Fruit fly (Drosophila melanogaster) whole organism, embryonic: ENCODE results near the gene CG15570.

Experiments
- ATbp ChIP-seq: fragments of 200-800 bp; sonication (Bioruptor generic); optimal IDR thresholded peaks from 2 replicates; lab custom pipeline; 2017; ENCODE audit warnings: missing biosample characterization, mild to moderate bottlenecking, missing genetic modification characterization, missing genetic modification reagents
- Antp ChIP-seq: fragments of 200-800 bp; sonication (Bioruptor generic); optimal IDR thresholded peaks from 3 replicates; lab custom pipeline; 2016; ENCODE audit warnings: missing biosample characterization, missing genetic modification characterization
- Asciz ChIP-seq: fragments of 200-800 bp; sonication (Bioruptor generic); optimal IDR thresholded peaks from 2 replicates; lab custom pipeline; 2017; ENCODE audit warnings: missing biosample characterization, mild to moderate bottlenecking, missing genetic modification characterization, missing genetic modification reagents
- Atf6 ChIP-seq: fragments of 200-800 bp; sonication (Bioruptor generic); IDR thresholded peaks from 2 replicates; pipeline ENCODE4 v1.3.6; 2022; ENCODE audit warnings: missing biosample characterization, missing genetic modification characterization
- Bgb ChIP-seq: fragments of 200-800 bp; sonication (Bioruptor generic); IDR thresholded peaks from 2 replicates; pipeline ENCODE4 v1.3.6; 2022; ENCODE audit warnings: missing biosample characterization, missing genetic modification characterization; ENCODE audit not compliant: partially characterized antibody
- BtbVII ChIP-seq: fragments of 200-800 bp; sonication (Bioruptor generic); optimal IDR thresholded peaks from 3 replicates; lab custom pipeline; 2017; ENCODE audit warnings: missing biosample characterization, mild to moderate bottlenecking, missing genetic modification characterization
- Bteb2 ChIP-seq: fragments of 200-800 bp; sonication (Bioruptor generic); optimal IDR thresholded peaks from 2 replicates; lab custom pipeline; 2016; ENCODE audit warnings: missing biosample characterization, missing genetic modification characterization
- CG1233 ChIP-seq: fragments of 200-800 bp; sonication (Bioruptor generic); optimal IDR thresholded peaks from 4 replicates; lab custom pipeline; 2018; ENCODE audit warnings: missing biosample characterization, mild to moderate bottlenecking, missing genetic modification characterization
- CG15269 ChIP-seq: fragments of 200-800 bp; sonication (Bioruptor generic); optimal IDR thresholded peaks from 2 replicates; lab custom pipeline; 2018; ENCODE audit warnings: missing biosample characterization, mild to moderate bottlenecking, missing genetic modification characterization, moderate library complexity
- CG30403 ChIP-seq: fragments of 200-800 bp; sonication (Bioruptor generic); optimal IDR thresholded peaks from 3 replicates; lab custom pipeline; 2016; ENCODE audit warnings: missing biosample characterization, missing genetic modification characterization
- CG4404 ChIP-seq: fragments of 200-800 bp; sonication (Bioruptor generic); IDR thresholded peaks from 2 replicates; pipeline ENCODE4 v1.3.6; 2022; ENCODE audit warnings: missing biosample characterization, missing genetic modification characterization
- CG6689 ChIP-seq: fragments of 200-800 bp; sonication (Bioruptor generic); IDR thresholded peaks from 2 replicates; pipeline ENCODE4 v1.3.6; 2022; ENCODE audit warnings: missing biosample characterization, missing genetic modification characterization
- CG8924 ChIP-seq: fragments of 200-800 bp; optimal IDR thresholded peaks from 3 replicates; lab custom pipeline; 2019; ENCODE audit warnings: missing biosample characterization, mild to moderate bottlenecking, missing genetic modification characterization, moderate library complexity
- CTCF ChIP-seq: fragments of 200-800 bp; sonication (Bioruptor generic); optimal IDR thresholded peaks from 2 replicates; lab custom pipeline; 2017; ENCODE audit warnings: missing biosample characterization, mild to moderate bottlenecking, missing genetic modification characterization, moderate library complexity
- CrebB ChIP-seq: fragments of 200-800 bp; sonication (Bioruptor generic); optimal IDR thresholded peaks from 3 replicates; lab custom pipeline; 2018; ENCODE audit warnings: missing biosample characterization, mild to moderate bottlenecking, missing genetic modification characterization
- D19A ChIP-seq: fragments of 200-800 bp; optimal IDR thresholded peaks from 3 replicates; lab custom pipeline; 2019; ENCODE audit warnings: missing biosample characterization, mild to moderate bottlenecking, missing genetic modification characterization, moderate library complexity
- Hr78 ChIP-seq, 2 experiments: fragments of 200-800 bp in 1 of 2; fragments of >200 bp in 1 of 2; sonication (Bioruptor generic) in 1 of 2; optimal IDR thresholded peaks; 2 replicates each; lab custom pipeline; 2017 to 2019; ENCODE audit warnings: missing biosample characterization in 2 of 2, missing genetic modification characterization in 2 of 2, mild to moderate bottlenecking in 1 of 2, moderate library complexity in 1 of 2
- Kr ChIP-seq: fragments of 200-800 bp; sonication (Bioruptor generic); optimal IDR thresholded peaks from 2 replicates; lab custom pipeline; 2017; ENCODE audit warnings: missing biosample characterization, mild to moderate bottlenecking, missing genetic modification characterization
- Meics ChIP-seq: fragments of 200-800 bp; sonication (Bioruptor generic); optimal IDR thresholded peaks from 2 replicates; lab custom pipeline; 2017; ENCODE audit warnings: missing biosample characterization, mild to moderate bottlenecking, missing genetic modification characterization
- NK7.1 ChIP-seq: fragments of 200-800 bp; sonication (Bioruptor generic); optimal IDR thresholded peaks from 3 replicates; lab custom pipeline; 2016; ENCODE audit warnings: missing biosample characterization, missing genetic modification characterization
- Oli ChIP-seq: fragments of 200-800 bp; sonication (Bioruptor generic); optimal IDR thresholded peaks from 2 replicates; lab custom pipeline; 2018; ENCODE audit warnings: missing biosample characterization, mild to moderate bottlenecking, missing genetic modification characterization, moderate library complexity
- Ssrp ChIP-seq: fragments of 200-800 bp; sonication (Bioruptor generic); optimal IDR thresholded peaks from 2 replicates; lab custom pipeline; 2018; ENCODE audit warnings: missing biosample characterization, mild to moderate bottlenecking, missing genetic modification characterization, moderate library complexity
- Tbp ChIP-seq: fragments of >200 bp; optimal IDR thresholded peaks from 2 replicates; lab custom pipeline; 2018; ENCODE audit warnings: missing biosample characterization, missing genetic modification characterization
- al ChIP-seq: fragments of 200-800 bp; sonication (Bioruptor generic); IDR thresholded peaks from 2 replicates; pipeline ENCODE4 v1.3.6; 2022; ENCODE audit warnings: missing biosample characterization, missing genetic modification characterization
- ap ChIP-seq: fragments of 200-800 bp; sonication (Bioruptor generic); IDR thresholded peaks from 2 replicates; pipeline ENCODE4 v1.3.6; 2022; ENCODE audit warnings: missing biosample characterization, missing genetic modification characterization
- bab2 ChIP-seq: fragments of 200-800 bp; sonication (Bioruptor generic); optimal IDR thresholded peaks from 2 replicates; lab custom pipeline; 2016; ENCODE audit warnings: missing biosample characterization, missing genetic modification characterization
- bcd ChIP-seq: fragments of 200-800 bp; sonication (Bioruptor generic); optimal IDR thresholded peaks from 2 replicates; lab custom pipeline; 2017; ENCODE audit warnings: missing biosample characterization, mild to moderate bottlenecking, missing genetic modification characterization
- dan ChIP-seq: fragments of 200-800 bp; sonication (Bioruptor generic); IDR thresholded peaks from 2 replicates; pipeline ENCODE4 v1.3.6; 2022; ENCODE audit warnings: missing biosample characterization, missing genetic modification characterization
- dimm ChIP-seq: fragments of 200-800 bp; sonication (Bioruptor generic); IDR thresholded peaks from 2 replicates; pipeline ENCODE4 v1.3.6; 2022; ENCODE audit warnings: missing biosample characterization, missing genetic modification characterization
- dmrt11E ChIP-seq: fragments of 200-800 bp; sonication (Bioruptor generic); optimal IDR thresholded peaks from 3 replicates; lab custom pipeline; 2018; ENCODE audit warnings: missing biosample characterization, mild to moderate bottlenecking, missing genetic modification characterization, moderate library complexity
- dmrt99B ChIP-seq: fragments of 200-800 bp; sonication (Bioruptor generic); optimal IDR thresholded peaks from 2 replicates; lab custom pipeline; 2018; ENCODE audit warnings: missing biosample characterization, mild to moderate bottlenecking, missing genetic modification characterization, moderate library complexity
- fru ChIP-seq: fragments of >200 bp; optimal IDR thresholded peaks from 2 replicates; lab custom pipeline; 2017
- fu2 ChIP-seq: fragments of 200-800 bp; sonication (Bioruptor generic); optimal IDR thresholded peaks from 2 replicates; lab custom pipeline; 2016; ENCODE audit warnings: missing biosample characterization, missing genetic modification characterization
- gce ChIP-seq: fragments of 200-800 bp; sonication (Bioruptor generic); IDR thresholded peaks from 3 replicates; pipeline ENCODE4 v1.3.6; 2022; ENCODE audit warnings: missing biosample characterization, missing genetic modification characterization
- grau ChIP-seq: fragments of 200-800 bp; optimal IDR thresholded peaks from 3 replicates; lab custom pipeline; 2019; ENCODE audit warnings: missing biosample characterization, mild to moderate bottlenecking, missing genetic modification characterization, moderate library complexity
- hkb ChIP-seq, 2 experiments: fragments of 200-800 bp in 1 of 2; fragments of >200 bp in 1 of 2; sonication (Bioruptor generic) in 1 of 2; IDR thresholded peaks in 1 of 2; optimal IDR thresholded peaks in 1 of 2; 2 replicates each; pipeline versions ENCODE4 v1.3.6 to Lab custom; 2017 to 2022; ENCODE audit warnings: missing biosample characterization in 1 of 2, missing genetic modification characterization in 1 of 2
- ind ChIP-seq: fragments of 200-800 bp; sonication (Bioruptor generic); optimal IDR thresholded peaks from 3 replicates; lab custom pipeline; 2016; ENCODE audit warnings: missing biosample characterization, missing genetic modification characterization
- kah ChIP-seq: fragments of 200-800 bp; sonication (Bioruptor generic); optimal IDR thresholded peaks from 2 replicates; lab custom pipeline; 2018; ENCODE audit warnings: missing biosample characterization, mild to moderate bottlenecking, missing genetic modification characterization
- kay ChIP-seq: fragments of 200-800 bp; sonication (Bioruptor generic); optimal IDR thresholded peaks from 2 replicates; lab custom pipeline; 2016; ENCODE audit warnings: missing biosample characterization, missing genetic modification characterization
- lbe ChIP-seq: fragments of 200-800 bp; sonication (Bioruptor generic); optimal IDR thresholded peaks from 2 replicates; lab custom pipeline; 2016; ENCODE audit warnings: missing biosample characterization, mild to moderate bottlenecking, missing genetic modification characterization
- lilli ChIP-seq: fragments of 200-800 bp; sonication (Bioruptor generic); optimal IDR thresholded peaks from 3 replicates; lab custom pipeline; 2016; ENCODE audit warnings: missing biosample characterization, missing genetic modification characterization
- maf-S ChIP-seq: fragments of 200-800 bp; sonication (Bioruptor generic); optimal IDR thresholded peaks from 2 replicates; lab custom pipeline; 2016; ENCODE audit warnings: missing biosample characterization, missing genetic modification characterization
- nau ChIP-seq: fragments of 200-800 bp; sonication (Bioruptor generic); optimal IDR thresholded peaks from 3 replicates; lab custom pipeline; 2017; ENCODE audit warnings: missing biosample characterization, mild to moderate bottlenecking, missing genetic modification characterization, missing genetic modification reagents
- onecut ChIP-seq: fragments of 200-800 bp; sonication (Bioruptor generic); IDR thresholded peaks from 2 replicates; pipeline ENCODE4 v1.3.6; 2022; ENCODE audit warnings: missing biosample characterization, missing genetic modification characterization
- psq ChIP-seq: fragments of 200-800 bp; sonication (Bioruptor generic); optimal IDR thresholded peaks from 2 replicates; lab custom pipeline; 2017; ENCODE audit warnings: missing biosample characterization, missing genetic modification characterization
- pum ChIP-seq: fragments of 200-800 bp; sonication (Bioruptor generic); optimal IDR thresholded peaks from 2 replicates; lab custom pipeline; 2016; ENCODE audit warnings: missing biosample characterization, missing genetic modification characterization
- sens-2 ChIP-seq: fragments of 200-800 bp; sonication (Bioruptor generic); IDR thresholded peaks from 2 replicates; pipeline ENCODE4 v1.3.6; 2022; ENCODE audit warnings: missing biosample characterization, missing genetic modification characterization
- seq ChIP-seq: fragments of 200-800 bp; sonication (Bioruptor generic); IDR thresholded peaks from 2 replicates; pipeline ENCODE4 v1.3.6; 2022; ENCODE audit warnings: missing biosample characterization, missing genetic modification characterization
- so ChIP-seq: fragments of 200-800 bp; sonication (Bioruptor generic); IDR thresholded peaks from 3 replicates; pipeline ENCODE4 v1.3.6; 2022; ENCODE audit warnings: missing biosample characterization, missing genetic modification characterization
- tgo ChIP-seq: fragments of 200-800 bp; sonication (Bioruptor generic); IDR thresholded peaks from 3 replicates; pipeline ENCODE4 v1.3.6; 2022; ENCODE audit warnings: missing biosample characterization, missing genetic modification characterization
- tin ChIP-seq: fragments of 200-800 bp; sonication (Bioruptor generic); optimal IDR thresholded peaks from 3 replicates; lab custom pipeline; 2016; ENCODE audit warnings: missing biosample characterization, missing genetic modification characterization
- vnd ChIP-seq: fragments of 200-800 bp; sonication (Bioruptor generic); IDR thresholded peaks from 3 replicates; pipeline ENCODE4 v1.3.6; 2022; ENCODE audit warnings: missing biosample characterization, missing genetic modification characterization; ENCODE audit not compliant: partially characterized antibody

Gene CG15570

dm6 chrX:4262661-4263060 lies 44.7 kb downstream of the CG15570 start (continued):
- TF ChIP-seq ap (GFP tag; lab: Robert Waterston, UW) (no peak), Antp (GFP tag; lab: Kevin White, UChicago) (peak; percentile 59), NK7.1 (no peak), Atf6 (GFP tag; lab: Robert Waterston, UW) (0 out of 2 replicates have a peak, but pooled peaks have one; percentile 41), onecut (GFP tag; lab: Robert Waterston, UW) (peak; percentile 52), fu2 (GFP tag; lab: Kevin White, UChicago) (peak; percentile 13), Hr78 (GFP tag; optimal IDR thresholded peaks at IDR 0.05; lab: Kevin White, UChicago) (no peak), CrebB (tag; lab: Kevin White, UChicago) (no peak), dmrt99B (tag; lab: Kevin White, UChicago) (peak; percentile 66), CG1233 (GFP tag; lab: Kevin White, UChicago) (peak; percentile 22), tin (GFP tag; lab: Kevin White, UChicago) (peak; percentile 25), Oli (tag; lab: Kevin White, UChicago) (peak; percentile 52), CTCF (GFP tag; lab: Kevin White, UChicago) (no peak), kah (no peak), D19A (tag; lab: Kevin White, UChicago) (peak; percentile 22), dimm (no peak), BtbVII (peak; percentile 27), pum (GFP tag; lab: Kevin White, UChicago) (peak; percentile 21), al (GFP tag; lab: Robert Waterston, UW) (0 out of 2 replicates have a peak, but pooled peaks have one; percentile 18), CG30403 (peak; percentile 44), hkb (optimal IDR thresholded peaks at IDR 0.05; lab: Kevin White, UChicago) (no peak), hkb (GFP tag; IDR thresholded peaks at IDR 0.05; lab: Robert Waterston, UW) (peak; percentile 44; the same call in 1 of the 2 replicates), grau (peak; percentile 64), gce (GFP tag; lab: Robert Waterston, UW) (no peak), psq (no peak), ind (peak; percentile 55), kay (GFP tag; lab: Kevin White, UChicago) (no peak), dan (GFP tag; lab: Robert Waterston, UW) (no peak), CG4404 (0 out of 2 replicates have a peak, but pooled peaks have one; percentile 18), dmrt11E (peak; percentile 28), Tbp (no peak), Asciz (GFP tag; lab: Kevin White, UChicago) (peak; percentile 22), bab2 (GFP tag; lab: Kevin White, UChicago) (no peak), Kr (GFP tag; lab: Kevin White, UChicago) (no peak), tgo (GFP tag; lab: Robert Waterston, UW) (peak; percentile 51; the same call in 2 of the 3 replicates), ATbp (peak; percentile 45), Meics (GFP tag; lab: Kevin White, UChicago) (peak; percentile 65), Bgb (GFP tag; lab: Robert Waterston, UW) (no peak), sens-2 (GFP tag; lab: Robert Waterston, UW) (no peak), seq (GFP tag; lab: Robert Waterston, UW) (no peak), nau (GFP tag; lab: Kevin White, UChicago) (no peak), CG8924 (peak; percentile 39), Bteb2 (GFP tag; lab: Kevin White, UChicago) (no peak), lbe (no peak), CG6689 (GFP tag; lab: Robert Waterston, UW) (peak; percentile 62; the same call in 1 of the 2 replicates), maf-S (GFP tag; lab: Kevin White, UChicago) (peak; percentile 4), CG15269 (tag; lab: Kevin White, UChicago) (peak; percentile 53), so (GFP tag; lab: Robert Waterston, UW) (no peak), fru (lab: Kevin White, UChicago) (no peak), bcd (GFP tag; lab: Kevin White, UChicago) (peak; percentile 51), lilli (GFP tag; lab: Kevin White, UChicago) (peak; percentile 36), vnd (GFP tag; lab: Robert Waterston, UW) (no peak), Ssrp (tag; lab: Kevin White, UChicago) (peak; percentile 16)
